Fruit fly (Drosophila melanogaster) whole organism, adult: Measurements from ENCODE around the gene Coq5.

Source experiments
- CG11617 ChIP-seq: fragments of 200-800 bp; sonication (Bioruptor generic); optimal IDR thresholded peaks from 2 replicates; lab custom pipeline; 2017; ENCODE audit warnings: mild to moderate bottlenecking, missing biosample characterization, missing genetic modification reagents, missing genetic modification characterization
- CG5204 ChIP-seq: fragments of 200-800 bp; sonication (Bioruptor generic); optimal IDR thresholded peaks from 2 replicates; lab custom pipeline; 2016; ENCODE audit warnings: missing biosample characterization, missing genetic modification characterization
- CG7045 ChIP-seq: fragments of 200-800 bp; sonication (Bioruptor generic); optimal IDR thresholded peaks from 2 replicates; lab custom pipeline; 2017; ENCODE audit warnings: missing biosample characterization, mild to moderate bottlenecking, missing genetic modification characterization
- CG7101 ChIP-seq: fragments of 200-800 bp; sonication (Bioruptor generic); optimal IDR thresholded peaks from 2 replicates; lab custom pipeline; 2018; ENCODE audit warnings: missing biosample characterization, mild to moderate bottlenecking, missing genetic modification characterization, moderate library complexity
- Hr96 ChIP-seq: fragments of 200-800 bp; sonication (Bioruptor generic); optimal IDR thresholded peaks from 2 replicates; lab custom pipeline; 2016; ENCODE audit warnings: missing biosample characterization, missing genetic modification characterization
- Mnt ChIP-seq: fragments of 200-800 bp; sonication (Bioruptor generic); optimal IDR thresholded peaks from 2 replicates; lab custom pipeline; 2016; ENCODE audit warnings: missing biosample characterization, mild to moderate bottlenecking, missing genetic modification characterization
- bab1 ChIP-seq: fragments of 200-800 bp; sonication (Bioruptor generic); optimal IDR thresholded peaks from 3 replicates; lab custom pipeline; 2019; ENCODE audit warnings: missing biosample characterization, mild to moderate bottlenecking, missing genetic modification characterization, moderate library complexity

DNA sequence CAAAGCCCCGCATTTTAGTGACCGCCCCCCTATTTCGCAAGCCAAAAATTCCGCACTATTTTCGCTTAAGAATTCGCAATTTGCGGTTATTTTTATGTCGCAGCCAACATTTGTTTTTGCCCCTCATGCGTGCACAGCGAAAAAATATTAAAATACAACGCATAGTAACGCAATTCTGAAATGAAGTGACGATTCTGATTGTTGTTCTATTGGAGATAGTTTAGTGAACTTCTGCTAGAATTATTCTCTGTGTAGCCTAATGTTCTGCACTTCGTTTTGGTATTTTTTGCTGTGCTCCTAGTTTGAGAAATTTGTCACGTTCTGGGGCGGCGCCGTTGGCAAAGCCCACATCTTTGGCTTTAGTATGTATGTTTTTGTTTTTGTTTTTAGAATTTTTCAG, 27.5 kb upstream of the Coq5 start:
- no peak for TF ChIP-seq CG7101 (tag; lab: Kevin White, UChicago)
- TF ChIP-seq Hr96 (GFP tag; lab: Kevin White, UChicago) = no peak
- TF ChIP-seq bab1 = peak; percentile 7
- no peak for TF ChIP-seq CG5204
- no peak for TF ChIP-seq CG7045 (GFP tag; lab: Kevin White, UChicago)
- TF ChIP-seq Mnt (GFP tag; lab: Kevin White, UChicago) = no peak
- TF ChIP-seq CG11617 (GFP tag; lab: Kevin White, UChicago) = no peak
